Fruit fly (Drosophila melanogaster) whole organism, embryonic: ENCODE data around the gene cdi.
A peak's percentile ranks its signal among the peaks of the same experiment; 100 is the strongest.

Experiments used
- ATbp ChIP-seq: fragments of 200-800 bp; sonication (Bioruptor generic); optimal IDR thresholded peaks from 2 replicates; lab custom pipeline; 2017; ENCODE audit warnings: missing biosample characterization, mild to moderate bottlenecking, missing genetic modification characterization, missing genetic modification reagents
- Abd-B ChIP-seq: fragments of 200-800 bp; sonication (Bioruptor generic); optimal IDR thresholded peaks from 2 replicates; lab custom pipeline; 2018; ENCODE audit warnings: missing biosample characterization, mild to moderate bottlenecking, missing genetic modification characterization, moderate library complexity
- Ada2b ChIP-seq: fragments of 200-800 bp; sonication (Bioruptor generic); IDR thresholded peaks from 2 replicates; pipeline ENCODE4 v1.3.6; 2022; ENCODE audit warnings: missing biosample characterization, missing genetic modification characterization
- Bgb ChIP-seq: fragments of 200-800 bp; sonication (Bioruptor generic); IDR thresholded peaks from 2 replicates; pipeline ENCODE4 v1.3.6; 2022; ENCODE audit warnings: missing biosample characterization, missing genetic modification characterization; ENCODE audit not compliant: partially characterized antibody
- Bteb2 ChIP-seq: fragments of 200-800 bp; sonication (Bioruptor generic); optimal IDR thresholded peaks from 2 replicates; lab custom pipeline; 2016; ENCODE audit warnings: missing biosample characterization, missing genetic modification characterization
- CG10979 ChIP-seq: fragments of 200-800 bp; sonication (Bioruptor generic); optimal IDR thresholded peaks from 2 replicates; lab custom pipeline; 2018; ENCODE audit warnings: missing biosample characterization, mild to moderate bottlenecking, missing genetic modification characterization, moderate library complexity
- CG11398 ChIP-seq: fragments of 200-800 bp; sonication (Bioruptor generic); optimal IDR thresholded peaks from 2 replicates; lab custom pipeline; 2016; ENCODE audit warnings: missing biosample characterization, missing genetic modification characterization
- CG12391 ChIP-seq: fragments of 200-800 bp; sonication (Bioruptor generic); optimal IDR thresholded peaks from 3 replicates; lab custom pipeline; 2018; ENCODE audit warnings: missing biosample characterization, mild to moderate bottlenecking, missing genetic modification characterization, moderate library complexity
- CG13624 ChIP-seq: fragments of 200-800 bp; sonication (Bioruptor generic); optimal IDR thresholded peaks from 2 replicates; lab custom pipeline; 2016; ENCODE audit warnings: missing biosample characterization, missing genetic modification characterization
- CG14667 ChIP-seq: fragments of 200-800 bp; sonication (Bioruptor generic); IDR thresholded peaks from 2 replicates; pipeline ENCODE4 v1.3.6; 2022; ENCODE audit warnings: missing biosample characterization, missing genetic modification characterization
- CG14965 ChIP-seq: fragments of 200-800 bp; sonication (Bioruptor generic); optimal IDR thresholded peaks from 2 replicates; lab custom pipeline; 2016; ENCODE audit warnings: missing biosample characterization, missing genetic modification characterization, borderline replicate concordance
- CG15073 ChIP-seq: fragments of 200-800 bp; sonication (Bioruptor generic); optimal IDR thresholded peaks from 2 replicates; lab custom pipeline; 2016; ENCODE audit warnings: missing biosample characterization, missing genetic modification characterization
- CG15601 ChIP-seq: fragments of 200-800 bp; sonication (Bioruptor generic); optimal IDR thresholded peaks from 3 replicates; lab custom pipeline; 2019; ENCODE audit warnings: missing biosample characterization, mild to moderate bottlenecking, missing genetic modification characterization, moderate library complexity
- CG15696 ChIP-seq: fragments of 200-800 bp; sonication (Bioruptor generic); optimal IDR thresholded peaks from 2 replicates; lab custom pipeline; 2019; ENCODE audit warnings: missing biosample characterization, mild to moderate bottlenecking, missing genetic modification characterization, moderate library complexity
- CG1602 ChIP-seq: fragments of 200-800 bp; sonication (Bioruptor generic); optimal IDR thresholded peaks from 3 replicates; lab custom pipeline; 2016; ENCODE audit warnings: missing biosample characterization, missing genetic modification characterization
- CG17829 ChIP-seq: fragments of 200-800 bp; optimal IDR thresholded peaks from 2 replicates; lab custom pipeline; 2019; ENCODE audit warnings: missing biosample characterization, mild to moderate bottlenecking, missing genetic modification characterization, moderate library complexity
- CG18476 ChIP-seq: fragments of 200-800 bp; sonication (Bioruptor generic); optimal IDR thresholded peaks from 2 replicates; lab custom pipeline; 2016; ENCODE audit warnings: missing biosample characterization, mild to moderate bottlenecking, missing genetic modification characterization
- CG2120 ChIP-seq: fragments of 200-800 bp; sonication (Bioruptor generic); optimal IDR thresholded peaks from 3 replicates; lab custom pipeline; 2016; ENCODE audit warnings: missing biosample characterization, missing genetic modification characterization
- CG2199 ChIP-seq: fragments of 200-800 bp; sonication (Bioruptor generic); IDR thresholded peaks from 3 replicates; pipeline ENCODE4 v1.3.6; 2022; ENCODE audit warnings: missing biosample characterization, missing genetic modification characterization
- CG2712 ChIP-seq: fragments of 200-800 bp; optimal IDR thresholded peaks from 3 replicates; lab custom pipeline; 2019; ENCODE audit warnings: missing biosample characterization, mild to moderate bottlenecking, missing genetic modification characterization, moderate library complexity
- CG3407 ChIP-seq: fragments of 200-800 bp; sonication (Bioruptor generic); optimal IDR thresholded peaks from 2 replicates; lab custom pipeline; 2018; ENCODE audit warnings: missing biosample characterization, mild to moderate bottlenecking, missing genetic modification characterization
- CG3995 ChIP-seq: fragments of 200-800 bp; sonication (Bioruptor generic); optimal IDR thresholded peaks from 3 replicates; lab custom pipeline; 2016; ENCODE audit warnings: missing biosample characterization, missing genetic modification characterization
- CG42726 ChIP-seq: fragments of 200-800 bp; sonication (Bioruptor generic); IDR thresholded peaks from 2 replicates; pipeline ENCODE4 v1.3.6; 2022; ENCODE audit warnings: missing biosample characterization, missing genetic modification characterization; ENCODE audit not compliant: partially characterized antibody
- CG4328 ChIP-seq: fragments of 200-800 bp; sonication (Bioruptor generic); optimal IDR thresholded peaks from 3 replicates; lab custom pipeline; 2017; ENCODE audit warnings: missing biosample characterization, missing genetic modification reagents, missing genetic modification characterization
- CG6683 ChIP-seq: fragments of 200-800 bp; sonication (Bioruptor generic); optimal IDR thresholded peaks from 2 replicates; lab custom pipeline; 2017; ENCODE audit warnings: missing biosample characterization, mild to moderate bottlenecking, missing genetic modification characterization, missing genetic modification reagents
- CG8290 ChIP-seq, 3 experiments: fragments of 200-800 bp; sonication (Bioruptor generic); optimal IDR thresholded peaks; 2 replicates each; lab custom pipeline; 2016 to 2019; ENCODE audit warnings: missing biosample characterization in 3 of 3, missing genetic modification characterization in 3 of 3, mild to moderate bottlenecking in 2 of 3, moderate library complexity in 1 of 3
- CkIIα-i1 ChIP-seq: fragments of 200-800 bp; sonication (Bioruptor generic); IDR thresholded peaks from 2 replicates; pipeline ENCODE4 v1.3.6; 2022; ENCODE audit warnings: missing biosample characterization, missing genetic modification characterization
- Doc2 ChIP-seq: fragments of 200-800 bp; sonication (Bioruptor generic); IDR thresholded peaks from 2 replicates; pipeline ENCODE4 v1.3.6; 2022; ENCODE audit warnings: missing biosample characterization, missing genetic modification characterization
- Fer2 ChIP-seq: fragments of 200-800 bp; sonication (Bioruptor generic); optimal IDR thresholded peaks from 2 replicates; lab custom pipeline; 2018; ENCODE audit warnings: missing biosample characterization, mild to moderate bottlenecking, missing genetic modification characterization, moderate library complexity
- HLH3B ChIP-seq: fragments of 200-800 bp; sonication (Bioruptor generic); IDR thresholded peaks from 2 replicates; pipeline ENCODE4 v1.3.6; 2022; ENCODE audit warnings: missing biosample characterization, missing genetic modification characterization
- MBD-R2 ChIP-seq: fragments of 200-800 bp; sonication (Bioruptor generic); IDR thresholded peaks from 2 replicates; pipeline ENCODE4 v1.3.6; 2022; ENCODE audit warnings: missing biosample characterization, missing genetic modification characterization
- Myb ChIP-seq: fragments of 200-800 bp; sonication (Bioruptor generic); optimal IDR thresholded peaks from 2 replicates; lab custom pipeline; 2016; ENCODE audit warnings: missing biosample characterization, missing genetic modification characterization
- Six4 ChIP-seq: fragments of 200-800 bp; sonication (Bioruptor generic); optimal IDR thresholded peaks from 2 replicates; lab custom pipeline; 2016; ENCODE audit warnings: missing biosample characterization, missing genetic modification characterization
- Sry-β ChIP-seq: fragments of 200-800 bp; sonication (Bioruptor generic); optimal IDR thresholded peaks from 2 replicates; lab custom pipeline; 2018; ENCODE audit warnings: missing biosample characterization, mild to moderate bottlenecking, missing genetic modification characterization, moderate library complexity
- Sry-δ ChIP-seq: fragments of 200-800 bp; sonication (Bioruptor generic); optimal IDR thresholded peaks from 2 replicates; lab custom pipeline; 2016; ENCODE audit warnings: missing biosample characterization, missing genetic modification characterization
- ato ChIP-seq: fragments of 200-800 bp; sonication (Bioruptor generic); IDR thresholded peaks from 2 replicates; pipeline ENCODE4 v1.3.6; 2022; ENCODE audit warnings: missing biosample characterization, missing genetic modification characterization; ENCODE audit not compliant: partially characterized antibody
- caup ChIP-seq: fragments of 200-800 bp; sonication (Bioruptor generic); optimal IDR thresholded peaks from 3 replicates; lab custom pipeline; 2017; ENCODE audit warnings: missing biosample characterization, mild to moderate bottlenecking, missing genetic modification characterization, moderate library complexity; ENCODE audit not compliant: severe bottlenecking
- cg ChIP-seq: fragments of 200-800 bp; sonication (Bioruptor generic); optimal IDR thresholded peaks from 3 replicates; lab custom pipeline; 2019; ENCODE audit warnings: missing biosample characterization, mild to moderate bottlenecking, missing genetic modification characterization, moderate library complexity
- dati ChIP-seq: fragments of 200-800 bp; sonication (Bioruptor generic); IDR thresholded peaks from 2 replicates; pipeline ENCODE4 v1.3.6; 2022; ENCODE audit warnings: missing biosample characterization, missing genetic modification characterization
- eve ChIP-seq, 2 experiments: fragments of >200 bp; optimal IDR thresholded peaks; 2 replicates each; lab custom pipeline; 2017; ENCODE audit warnings: missing biosample characterization in 2 of 2, missing genetic modification characterization in 2 of 2
- kay ChIP-seq: fragments of 200-800 bp; sonication (Bioruptor generic); optimal IDR thresholded peaks from 2 replicates; lab custom pipeline; 2016; ENCODE audit warnings: missing biosample characterization, missing genetic modification characterization
- klu ChIP-seq: fragments of 200-800 bp; sonication (Bioruptor generic); IDR thresholded peaks from 2 replicates; pipeline ENCODE4 v1.3.6; 2022; ENCODE audit warnings: missing biosample characterization, missing genetic modification characterization
- org-1 ChIP-seq: fragments of 200-800 bp; sonication (Bioruptor generic); optimal IDR thresholded peaks from 2 replicates; lab custom pipeline; 2017; ENCODE audit warnings: missing biosample characterization, missing genetic modification characterization
- p53 ChIP-seq: fragments of 200-800 bp; sonication (Bioruptor generic); optimal IDR thresholded peaks from 2 replicates; lab custom pipeline; 2016; ENCODE audit warnings: missing biosample characterization, missing genetic modification characterization
- pho ChIP-seq: fragments of 200-800 bp; sonication (Bioruptor generic); optimal IDR thresholded peaks from 2 replicates; lab custom pipeline; 2016; ENCODE audit warnings: missing biosample characterization, missing genetic modification characterization
- phol ChIP-seq: fragments of 200-800 bp; sonication (Bioruptor generic); optimal IDR thresholded peaks from 3 replicates; lab custom pipeline; 2018; ENCODE audit warnings: missing biosample characterization, mild to moderate bottlenecking, missing genetic modification characterization, moderate library complexity
- ranshi ChIP-seq: fragments of 200-800 bp; sonication (Bioruptor generic); IDR thresholded peaks from 2 replicates; pipeline ENCODE4 v1.3.6; 2022; ENCODE audit warnings: missing biosample characterization, missing genetic modification characterization
- ro ChIP-seq: fragments of 200-800 bp; sonication (Bioruptor generic); IDR thresholded peaks from 2 replicates; pipeline ENCODE4 v1.3.6; 2022; ENCODE audit warnings: missing biosample characterization, missing genetic modification characterization
- ttk ChIP-seq: fragments of 200-800 bp; sonication (Bioruptor generic); IDR thresholded peaks from 2 replicates; pipeline ENCODE4 v2.1.2; 2022; ENCODE audit warnings: missing biosample characterization, missing genetic modification characterization
- twi ChIP-seq: fragments of 200-800 bp; optimal IDR thresholded peaks from 2 replicates; lab custom pipeline; 2019; ENCODE audit warnings: missing biosample characterization, mild to moderate bottlenecking, missing genetic modification characterization, moderate library complexity
- vfl ChIP-seq: fragments of 200-800 bp; sonication (Bioruptor generic); optimal IDR thresholded peaks from 2 replicates; lab custom pipeline; 2016; ENCODE audit warnings: missing biosample characterization, missing genetic modification characterization

Gene cdi

dm6 chr3R:19031210-19031609, 62.9 kb downstream of the cdi start, which contains the start of the genes Prp18 and CG6013 (continued):
- no peak for TF ChIP-seq Sry-β
- TF ChIP-seq phol (tag; lab: Kevin White, UChicago) = peak; percentile 81
- no peak for TF ChIP-seq CG8290 (GFP tag; optimal IDR thresholded peaks at IDR 0.05; lab: Kevin White, UChicago)
- no peak for TF ChIP-seq CG8290 (tag; optimal IDR thresholded peaks at IDR 0.05; lab: Kevin White, UChicago)
- TF ChIP-seq CG13624 (GFP tag; lab: Kevin White, UChicago) = no peak
- TF ChIP-seq ranshi (GFP tag; lab: Robert Waterston, UW) = peak; percentile 32; the same call in 1 of the 2 replicates
- TF ChIP-seq p53 (GFP tag; lab: Kevin White, UChicago) = no peak
- TF ChIP-seq CG3407 (GFP tag; lab: Kevin White, UChicago) = no peak
- TF ChIP-seq ro (GFP tag; lab: Robert Waterston, UW) = no peak
- TF ChIP-seq Ada2b (GFP tag; lab: Robert Waterston, UW) = peak; percentile 29; the same call in 1 of the 2 replicates
- TF ChIP-seq Fer2 (tag; lab: Kevin White, UChicago) = peak; percentile 52
- no peak for TF ChIP-seq vfl (GFP tag; lab: Kevin White, UChicago)
- TF ChIP-seq pho (GFP tag; lab: Kevin White, UChicago) = no peak
- TF ChIP-seq CG15073 (GFP tag; lab: Kevin White, UChicago) = no peak
- TF ChIP-seq CG15696 (tag; lab: Kevin White, UChicago) = peak; percentile 76
- TF ChIP-seq kay = no peak
- no peak for TF ChIP-seq org-1 (GFP tag; lab: Kevin White, UChicago)
- peak; percentile 56 for TF ChIP-seq twi
- TF ChIP-seq CG2120 (GFP tag; lab: Kevin White, UChicago) = peak; percentile 25
- peak; percentile 78 for TF ChIP-seq CG17829 (tag; lab: Kevin White, UChicago)
- peak; percentile 56 for TF ChIP-seq HLH3B
- peak; percentile 80 for TF ChIP-seq Abd-B
- TF ChIP-seq CG3995 (GFP tag; lab: Kevin White, UChicago) = no peak
- TF ChIP-seq CG11398 (GFP tag; lab: Kevin White, UChicago) = no peak
- no peak for TF ChIP-seq CG18476 (GFP tag; lab: Kevin White, UChicago)
- TF ChIP-seq Bteb2 (GFP tag; lab: Kevin White, UChicago) = no peak
- no peak for TF ChIP-seq eve (GFP tag; optimal IDR thresholded peaks at IDR 0.05; lab: Kevin White, UChicago)
- TF ChIP-seq CG14965 = no peak
- TF ChIP-seq ATbp (GFP tag; lab: Kevin White, UChicago) = no peak
- TF ChIP-seq MBD-R2 (GFP tag; lab: Robert Waterston, UW) = peak; percentile 81
- peak; percentile 18 for TF ChIP-seq caup
- peak; percentile 72 for TF ChIP-seq CG10979 (tag; lab: Kevin White, UChicago)

DNA sequence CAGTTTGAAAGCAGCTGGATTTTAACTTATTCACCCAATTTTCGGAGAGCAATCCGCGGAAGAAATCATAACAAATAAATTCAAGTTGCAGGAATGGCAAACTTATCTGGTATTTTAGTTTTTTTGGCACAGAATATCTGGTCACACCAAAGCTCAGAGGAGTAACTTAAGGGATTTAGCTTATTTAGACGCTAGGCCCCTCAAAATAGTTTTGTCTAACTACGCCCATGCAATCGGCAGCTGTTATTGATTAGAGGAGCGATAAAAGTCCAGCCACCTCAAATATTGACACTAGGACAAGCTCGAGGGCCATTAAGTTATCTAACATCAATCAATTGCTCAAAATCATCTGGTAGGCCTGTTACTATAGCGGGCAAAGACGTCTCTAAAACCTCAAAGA, 65.3 kb downstream of the cdi start, which contains the start of the genes GatA and P5cr:
Gene GatA, minus strand, starts transcription at position 100 of the 400 bp plus-strand sequence.
Gene P5cr, plus strand, starts transcription at position 174 of the 400 bp plus-strand sequence.
- TF ChIP-seq CkIIα-i1 (GFP tag; lab: Robert Waterston, UW) = no peak
- peak; percentile 43; the same call in 1 of the 2 replicates for TF ChIP-seq CG42726 (GFP tag; lab: Robert Waterston, UW)
- TF ChIP-seq Doc2 (GFP tag; lab: Robert Waterston, UW) = no peak
- TF ChIP-seq CG14667 (GFP tag; lab: Robert Waterston, UW) = peak; percentile 57
- TF ChIP-seq CG15601 (tag; lab: Kevin White, UChicago) = peak; percentile 46
- no peak for TF ChIP-seq dati (GFP tag; lab: Robert Waterston, UW)
- TF ChIP-seq CG6683 (GFP tag; lab: Kevin White, UChicago) = peak; percentile 61
- peak; percentile 31; the same call in 1 of the 2 replicates for TF ChIP-seq ttk (GFP tag; lab: Robert Waterston, UW)
- peak; percentile 72 for TF ChIP-seq Six4 (GFP tag; lab: Kevin White, UChicago)
- no peak for TF ChIP-seq CG4328
- peak; percentile 52; the same call in 1 of the 3 replicates for TF ChIP-seq CG2199 (GFP tag; lab: Robert Waterston, UW)
- peak; percentile 85 for TF ChIP-seq Myb (GFP tag; lab: Kevin White, UChicago)
- TF ChIP-seq CG1602 (GFP tag; lab: Kevin White, UChicago) = peak; percentile 72
- TF ChIP-seq klu (GFP tag; lab: Robert Waterston, UW) = peak; percentile 58
- TF ChIP-seq cg (GFP tag; lab: Kevin White, UChicago) = no peak
- TF ChIP-seq CG12391 (tag; lab: Kevin White, UChicago) = peak; percentile 74
- TF ChIP-seq CG2712 (tag; lab: Kevin White, UChicago) = peak; percentile 35
- peak; percentile 43 for TF ChIP-seq Sry-δ (GFP tag; lab: Kevin White, UChicago)
- TF ChIP-seq ato = no peak
- peak; percentile 11; the same call in 1 of the 2 replicates for TF ChIP-seq Bgb
